Worm (Caenorhabditis elegans) whole organism, L4 larva: Measurements from ENCODE around the gene K01D12.1.

Experiments
- D1046.2 ChIP-seq: fragments of 200-800 bp; sonication (Bioruptor generic); IDR thresholded peaks from 2 replicates; pipeline ENCODE4 v1.3.6; 2022; ENCODE audit warnings: missing genetic modification characterization, missing compliant biosample characterization
- F10B5.3 ChIP-seq: sonication (generic microtip); optimal IDR thresholded peaks from 2 replicates; lab custom pipeline; 2016; ENCODE audit warnings: mild to moderate bottlenecking, missing genetic modification characterization, missing compliant biosample characterization
- R02D3.7 ChIP-seq: fragments of 150-350 bp; sonication (generic microtip); optimal IDR thresholded peaks from 3 replicates; lab custom pipeline; 2014; ENCODE audit warnings: missing biosample characterization, missing genetic modification characterization
- T26A8.4 ChIP-seq: fragments of 200-800 bp; sonication (Bioruptor generic); IDR thresholded peaks from 2 replicates; pipeline ENCODE4 v1.3.6; 2022; ENCODE audit warnings: missing genetic modification characterization, missing compliant biosample characterization
- Y5F2A.4 ChIP-seq: fragments of 200-800 bp; sonication (Bioruptor generic); optimal IDR thresholded peaks from 2 replicates; lab custom pipeline; 2018; ENCODE audit warnings: mild to moderate bottlenecking, missing genetic modification characterization, missing compliant biosample characterization
- ZK337.2 ChIP-seq: fragments of 200-800 bp; sonication (Bioruptor generic); IDR thresholded peaks from 2 replicates; pipeline ENCODE4 v1.3.6; 2022; ENCODE audit warnings: missing genetic modification reagents, missing genetic modification characterization, missing compliant biosample characterization
- aha-1 ChIP-seq: fragments of 150-350 bp; peaks from one replicate; lab custom pipeline; 2014; ENCODE audit warnings: missing biosample characterization, missing genetic modification characterization
- ama-1 ChIP-seq: fragments of 150-350 bp; optimal IDR thresholded peaks from 2 replicates; lab custom pipeline; 2014; ENCODE audit warnings: inconsistent platforms, mixed read lengths
- ceh-32 ChIP-seq: sonication (generic microtip); optimal IDR thresholded peaks from 2 replicates; lab custom pipeline; 2016; ENCODE audit warnings: mild to moderate bottlenecking, missing genetic modification characterization, missing compliant biosample characterization; ENCODE audit not compliant: poor library complexity
- ceh-62 ChIP-seq: sonication (generic microtip); optimal IDR thresholded peaks from 2 replicates; lab custom pipeline; 2017; ENCODE audit warnings: missing biosample characterization, missing genetic modification characterization
- cey-2 ChIP-seq: sonication (generic microtip); optimal IDR thresholded peaks from 3 replicates; lab custom pipeline; 2017; ENCODE audit warnings: missing genetic modification characterization, mild to moderate bottlenecking, missing compliant biosample characterization, antibody characterized with exemption, borderline replicate concordance; ENCODE audit not compliant: insufficient read depth
- ctbp-1 ChIP-seq: fragments of 200-800 bp; sonication (Bioruptor generic); IDR thresholded peaks from 2 replicates; pipeline ENCODE4 v1.3.6; 2022; ENCODE audit warnings: missing genetic modification reagents, missing genetic modification characterization, missing compliant biosample characterization
- daf-12 ChIP-seq: fragments of 150-350 bp; optimal IDR thresholded peaks from 2 replicates; lab custom pipeline; 2014; ENCODE audit warnings: missing biosample characterization, missing genetic modification reagents, missing genetic modification characterization
- dmd-8 ChIP-seq: fragments of 200-800 bp; sonication (Bioruptor generic); IDR thresholded peaks from 2 replicates; pipeline ENCODE4 v1.3.6; 2022; ENCODE audit warnings: missing genetic modification characterization, missing compliant biosample characterization
- fos-1 ChIP-seq: fragments of 150-350 bp; optimal IDR thresholded peaks from 2 replicates; lab custom pipeline; 2014; ENCODE audit warnings: missing biosample characterization, missing genetic modification characterization
- hif-1 ChIP-seq, 2 experiments: sonication (generic microtip); optimal IDR thresholded peaks; 2 replicates each; lab custom pipeline; 2016 to 2017; ENCODE audit warnings: missing compliant biosample characterization in 2 of 2, missing genetic modification characterization in 2 of 2, missing genetic modification reagents in 2 of 2, missing genotype in 2 of 2, mild to moderate bottlenecking in 1 of 2
- hlh-11 ChIP-seq: fragments of 200-800 bp; sonication (Bioruptor generic); optimal IDR thresholded peaks from 2 replicates; lab custom pipeline; 2018; ENCODE audit warnings: mild to moderate bottlenecking, missing genetic modification characterization, missing compliant biosample characterization
- lin-15B ChIP-seq: fragments of 150-350 bp; sonication (generic microtip); optimal IDR thresholded peaks from 3 replicates; lab custom pipeline; 2014; ENCODE audit warnings: missing biosample characterization, missing genetic modification characterization
- lin-38 ChIP-seq: fragments of 200-800 bp; sonication (Bioruptor generic); IDR thresholded peaks from 2 replicates; pipeline ENCODE4 v1.3.6; 2022; ENCODE audit warnings: missing genetic modification reagents, missing genetic modification characterization, missing compliant biosample characterization
- lin-39 ChIP-seq: fragments of 150-350 bp; optimal IDR thresholded peaks from 2 replicates; lab custom pipeline; 2014; ENCODE audit warnings: missing biosample characterization, missing genetic modification reagents, missing genetic modification characterization
- lir-3 ChIP-seq: sonication (generic microtip); optimal IDR thresholded peaks from 2 replicates; lab custom pipeline; 2016; ENCODE audit warnings: mild to moderate bottlenecking, missing genetic modification characterization, missing compliant biosample characterization
- mes-2 ChIP-seq: sonication (generic microtip); optimal IDR thresholded peaks from 2 replicates; lab custom pipeline; 2016; ENCODE audit warnings: missing genotype, mild to moderate bottlenecking, missing genetic modification characterization, missing compliant biosample characterization; ENCODE audit not compliant: poor library complexity, severe bottlenecking
- nhr-11 ChIP-seq: fragments of 150-350 bp; optimal IDR thresholded peaks from 2 replicates; lab custom pipeline; 2014; ENCODE audit warnings: missing biosample characterization, missing genetic modification characterization
- nhr-111 ChIP-seq: fragments of 200-800 bp; sonication (Bioruptor generic); optimal IDR thresholded peaks from 2 replicates; lab custom pipeline; 2018; ENCODE audit warnings: mild to moderate bottlenecking, missing genetic modification characterization, missing compliant biosample characterization
- nhr-237 ChIP-seq: sonication (generic microtip); optimal IDR thresholded peaks from 2 replicates; lab custom pipeline; 2017; ENCODE audit warnings: missing biosample characterization, missing genetic modification characterization
- nhr-25 ChIP-seq: sonication (generic microtip); optimal IDR thresholded peaks from 2 replicates; lab custom pipeline; 2017; ENCODE audit warnings: missing genetic modification characterization, mild to moderate bottlenecking, missing compliant biosample characterization, antibody characterized with exemption, moderate library complexity, borderline replicate concordance; ENCODE audit not compliant: insufficient read depth
- nhr-28 ChIP-seq: fragments of 150-350 bp; optimal IDR thresholded peaks from 2 replicates; lab custom pipeline; 2014; ENCODE audit warnings: missing biosample characterization, missing genetic modification characterization
- pqm-1 ChIP-seq: sonication (generic microtip); optimal IDR thresholded peaks from 2 replicates; lab custom pipeline; 2017; ENCODE audit warnings: missing biosample characterization, missing genetic modification characterization
- rbr-2 ChIP-seq: sonication (generic microtip); optimal IDR thresholded peaks from 2 replicates; lab custom pipeline; 2016; ENCODE audit warnings: missing genotype, missing genetic modification characterization, missing compliant biosample characterization
- saeg-2 ChIP-seq: fragments of 200-800 bp; sonication (Bioruptor generic); IDR thresholded peaks from 2 replicates; pipeline ENCODE4 v1.3.6; 2022; ENCODE audit warnings: missing genetic modification reagents, missing genetic modification characterization, missing compliant biosample characterization
- sdz-12 ChIP-seq: fragments of 200-800 bp; sonication (Bioruptor generic); optimal IDR thresholded peaks from 2 replicates; lab custom pipeline; 2018; ENCODE audit warnings: mild to moderate bottlenecking, missing genetic modification characterization, missing compliant biosample characterization
- tag-97 ChIP-seq: fragments of 200-800 bp; sonication (Bioruptor generic); IDR thresholded peaks from 2 replicates; pipeline ENCODE4 v1.3.6; 2022; ENCODE audit warnings: missing genetic modification characterization, missing compliant biosample characterization
- tra-1 ChIP-seq: fragments of 200-800 bp; sonication (Bioruptor generic); IDR thresholded peaks from 2 replicates; pipeline ENCODE4 v1.3.6; 2022; ENCODE audit warnings: missing genetic modification reagents, missing genetic modification characterization, missing compliant biosample characterization
- unc-62 ChIP-seq, 3 experiments: fragments of 150-350 bp in 1 of 3; sonication (generic microtip); optimal IDR thresholded peaks in 2 of 3; peaks in 1 of 3; 1 replicate in 1 of 3; 2 replicates in 2 of 3; lab custom pipeline; 2014 to 2017; ENCODE audit warnings: missing biosample characterization in 3 of 3, missing genetic modification characterization in 3 of 3, missing genetic modification reagents in 3 of 3, missing genotype in 1 of 3
- zip-11 ChIP-seq: fragments of 200-800 bp; sonication (Bioruptor generic); IDR thresholded peaks from 2 replicates; pipeline ENCODE4 v1.3.6; 2022; ENCODE audit warnings: missing genetic modification characterization, missing compliant biosample characterization

Gene K01D12.1

DNA sequence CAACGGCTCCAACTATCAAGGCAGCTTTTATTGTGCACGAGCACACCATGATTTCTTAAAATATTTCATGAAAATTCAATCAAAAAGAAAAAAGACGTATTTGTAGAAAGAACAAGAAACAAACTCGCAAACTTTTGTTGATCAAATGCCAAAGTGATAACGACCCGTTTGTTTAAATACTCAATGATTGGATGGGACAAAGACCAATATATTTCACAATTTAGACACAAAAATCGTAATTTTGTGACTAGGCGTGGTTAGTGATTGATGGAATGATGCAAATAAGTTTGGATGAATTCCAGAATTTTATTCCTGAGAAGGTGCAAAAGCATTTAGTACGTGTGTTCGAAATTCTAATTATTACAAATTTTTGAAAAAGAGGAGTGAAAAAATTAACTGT lies 38.3 kb downstream of the K01D12.1 start, which contains the start of gene cdr-2 (continued):
- TF ChIP-seq saeg-2 (GFP tag; lab: Robert Waterston, UW) (no peak), pqm-1 (peak; percentile 61), F10B5.3 (tag; lab: Kevin White, UChicago) (no peak), nhr-11 (no peak), lin-15B (tag; lab: Kevin White, UChicago) (no peak), unc-62 (GFP tag; optimal IDR thresholded peaks at IDR 0.05 in 1 of 2; lab: Kevin White, UChicago) (no peak), unc-62 (tag; optimal IDR thresholded peaks at IDR 0.05; lab: Kevin White, UChicago) (no peak), nhr-237 (tag; lab: Kevin White, UChicago) (no peak), ZK337.2 (GFP tag; lab: Robert Waterston, UW) (no peak), Y5F2A.4 (GFP tag; lab: Kevin White, UChicago) (no peak), tra-1 (GFP tag; lab: Robert Waterston, UW) (no peak), lir-3 (tag; lab: Kevin White, UChicago) (no peak), rbr-2 (tag; lab: Kevin White, UChicago) (no peak)

DNA sequence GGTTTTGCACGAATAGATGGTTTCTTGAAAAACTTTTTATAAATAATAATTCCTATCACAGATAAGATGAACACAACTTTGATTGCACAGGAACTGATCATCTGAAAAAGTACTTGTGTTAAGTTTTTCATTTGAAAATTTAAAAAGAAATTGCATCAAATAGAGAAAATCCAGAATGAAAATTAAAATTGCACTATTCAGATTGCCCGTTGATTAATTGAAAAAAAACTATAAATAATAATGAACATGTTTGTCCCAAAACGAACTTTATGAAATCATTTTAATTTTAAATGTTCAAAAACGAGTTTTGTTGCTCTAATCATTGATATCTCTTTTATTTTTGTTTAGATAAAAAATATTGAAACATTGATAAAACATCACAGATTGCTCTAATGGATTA lies 39.9 kb downstream of the K01D12.1 start, which contains the start of gene cdr-3:
TSS of gene cdr-3 (minus strand) at position 101 of the 400 bp plus-strand sequence.
- TF ChIP-seq tra-1 (GFP tag; lab: Robert Waterston, UW) (no peak), dmd-8 (no peak), ama-1 (no peak), ctbp-1 (GFP tag; lab: Robert Waterston, UW) (no peak), sdz-12 (GFP tag; lab: Kevin White, UChicago) (no peak), unc-62 (GFP tag; optimal IDR thresholded peaks at IDR 0.05 in 1 of 2; lab: Kevin White, UChicago) (no peak), unc-62 (tag; optimal IDR thresholded peaks at IDR 0.05; lab: Kevin White, UChicago) (no peak), hlh-11 (no peak), fos-1 (no peak), nhr-111 (GFP tag; lab: Kevin White, UChicago) (no peak), cey-2 (tag; lab: Kevin White, UChicago) (no peak)

DNA sequence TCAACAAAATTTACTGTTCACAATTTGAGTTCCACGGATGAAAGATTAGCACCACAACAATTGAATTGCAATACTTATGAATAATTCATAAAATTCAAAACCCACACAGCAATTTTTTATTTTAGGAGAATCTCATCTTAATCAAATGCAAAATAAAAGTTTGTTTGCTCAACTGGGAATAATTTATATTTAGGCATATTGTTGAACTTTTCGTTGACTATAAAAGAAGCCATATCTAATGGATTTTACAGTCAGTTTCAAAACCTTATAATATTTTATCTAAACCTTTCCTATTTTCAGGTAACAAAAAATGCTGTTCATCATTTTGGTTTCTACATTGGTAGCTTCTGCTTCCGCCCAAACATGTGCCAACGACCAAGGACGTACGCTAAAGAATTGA lies 40.9 kb downstream of the K01D12.1 start, which contains the start of gene C54D10.3:
TSS of gene C54D10.3 (plus strand) at position 301 of the 400 bp plus-strand sequence.
- TF ChIP-seq unc-62 (GFP tag; optimal IDR thresholded peaks at IDR 0.05 in 1 of 2; lab: Kevin White, UChicago) (peak in 1 of 2 experiments; percentile 87), unc-62 (tag; optimal IDR thresholded peaks at IDR 0.05; lab: Kevin White, UChicago) (no peak), hlh-11 (no peak)

DNA sequence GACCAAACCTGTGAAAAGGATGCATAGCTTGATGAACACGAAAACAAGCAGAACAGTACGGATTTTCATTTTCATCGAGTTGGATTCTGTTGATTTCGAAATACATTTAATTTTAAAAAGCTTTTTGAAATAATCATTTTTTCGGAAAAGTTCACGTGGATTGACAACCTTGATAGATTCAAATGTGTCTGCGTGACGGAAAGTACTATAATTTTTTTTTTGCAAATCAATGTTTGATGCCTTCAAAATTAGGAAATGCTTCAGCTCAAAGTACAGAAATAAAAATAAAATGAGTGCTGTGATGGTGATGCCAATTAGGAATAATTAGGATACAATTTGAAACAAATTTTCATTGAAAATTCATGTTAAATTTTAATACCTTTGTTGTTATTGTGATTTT lies 43.5 kb downstream of the K01D12.1 start, which contains the start of gene C54D10.4:
TSS of gene C54D10.4 (minus strand) at position 101 of the 400 bp plus-strand sequence.
- TF ChIP-seq lin-39 (tag; lab: Kevin White, UChicago), result no peak
- TF ChIP-seq ceh-32 (tag; lab: Kevin White, UChicago), result no peak
- no peak for TF ChIP-seq nhr-28

DNA sequence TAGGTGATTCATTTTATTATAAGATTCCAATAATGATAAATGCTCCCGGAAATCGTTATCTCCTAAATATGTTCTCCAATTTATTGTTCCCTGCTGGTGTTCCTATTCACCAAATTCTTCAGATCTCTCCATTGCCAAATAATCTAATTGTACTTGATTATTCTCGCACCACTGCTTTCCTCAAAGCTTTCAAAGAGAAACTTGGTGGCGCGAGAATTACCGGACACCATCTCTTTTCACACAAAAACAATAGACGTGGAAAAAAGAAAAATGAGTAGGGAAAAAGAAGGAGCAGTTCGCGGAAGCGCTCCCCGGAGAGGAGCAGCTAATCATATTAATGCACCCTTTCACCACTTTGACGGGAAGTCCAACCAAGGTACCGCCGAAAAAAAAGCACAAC lies 44.0 kb downstream of the K01D12.1 start:
- peak; percentile 61 for TF ChIP-seq aha-1 (tag; lab: Kevin White, UChicago)
- TF ChIP-seq nhr-111 (GFP tag; lab: Kevin White, UChicago), result no peak
- TF ChIP-seq, all 104 proteins: peak for 1

DNA sequence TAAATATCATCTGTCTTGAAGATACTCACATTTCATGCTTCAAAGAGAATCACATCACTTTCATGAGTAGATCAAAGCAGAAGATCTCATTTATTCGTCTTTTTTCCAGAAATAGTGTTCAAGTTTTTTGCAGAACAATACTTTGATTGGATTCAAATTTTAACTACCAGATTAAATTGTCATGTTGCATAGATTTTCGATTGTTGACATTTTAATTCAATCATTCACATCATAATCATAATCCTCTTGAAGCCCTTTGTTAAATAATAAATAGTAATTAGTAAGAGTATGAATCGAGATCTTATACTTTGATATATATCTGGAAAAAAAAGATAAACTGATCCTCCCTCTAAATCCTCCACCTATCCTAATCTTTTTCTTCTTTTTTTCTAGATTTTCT lies 50.5 kb downstream of the K01D12.1 start:
- TF ChIP-seq ceh-62 (no peak), D1046.2 (no peak), lin-39 (tag; lab: Kevin White, UChicago) (no peak), F10B5.3 (tag; lab: Kevin White, UChicago) (no peak), daf-12 (tag; lab: Kevin White, UChicago) (no peak), nhr-25 (no peak), hif-1 (tag; optimal IDR thresholded peaks at IDR 0.05; lab: Kevin White, UChicago) (no peak), zip-11 (GFP tag; lab: Robert Waterston, UW) (no peak), T26A8.4 (GFP tag; lab: Robert Waterston, UW) (no peak), mes-2 (no peak), R02D3.7 (no peak), lin-38 (GFP tag; lab: Robert Waterston, UW) (no peak), nhr-237 (tag; lab: Kevin White, UChicago) (no peak), tag-97 (GFP tag; lab: Robert Waterston, UW) (no peak)
